Worm (Caenorhabditis elegans) whole organism, L2 larva: ENCODE data around the gene sos-1.

Experiments used
- F13H6.1 ChIP-seq: sonication (generic microtip); optimal IDR thresholded peaks from 2 replicates; lab custom pipeline; 2016; ENCODE audit warnings: missing genetic modification characterization, missing compliant biosample characterization
- ZK546.5 ChIP-seq: sonication (generic microtip); optimal IDR thresholded peaks from 2 replicates; lab custom pipeline; 2017; ENCODE audit warnings: missing biosample characterization, missing genetic modification characterization
- elt-1 ChIP-seq: fragments of 150-350 bp; optimal IDR thresholded peaks from 2 replicates; lab custom pipeline; 2014; ENCODE audit warnings: missing biosample characterization, missing genetic modification characterization
- elt-3 ChIP-seq: sonication (generic microtip); optimal IDR thresholded peaks from 2 replicates; lab custom pipeline; 2017; ENCODE audit warnings: missing biosample characterization, missing genetic modification characterization
- lin-11 ChIP-seq: fragments of 150-350 bp; sonication (generic microtip); optimal IDR thresholded peaks from 2 replicates; lab custom pipeline; 2014; ENCODE audit warnings: missing biosample characterization, missing genetic modification characterization, inconsistent platforms, mixed read lengths
- lin-13 ChIP-seq: fragments of 150-350 bp; optimal IDR thresholded peaks from 2 replicates; lab custom pipeline; 2014; ENCODE audit warnings: missing biosample characterization, missing genetic modification reagents, missing genetic modification characterization
- lin-39 ChIP-seq: fragments of 150-350 bp; optimal IDR thresholded peaks from 2 replicates; lab custom pipeline; 2014; ENCODE audit warnings: missing biosample characterization, missing genetic modification reagents, missing genetic modification characterization
- lsy-2 ChIP-seq, 2 experiments: fragments of 150-350 bp in 1 of 2; sonication (generic microtip) in 1 of 2; optimal IDR thresholded peaks; 2 replicates each; lab custom pipeline; 2014 to 2017; ENCODE audit warnings: missing biosample characterization in 2 of 2, missing genetic modification characterization in 2 of 2
- mdl-1 ChIP-seq, 2 experiments: fragments of 150-350 bp in 1 of 2; sonication (generic microtip) in 1 of 2; optimal IDR thresholded peaks; 2 replicates each; lab custom pipeline; 2017; ENCODE audit warnings: missing biosample characterization in 2 of 2, missing genetic modification characterization in 2 of 2
- nhr-12 ChIP-seq: fragments of 150-350 bp; optimal IDR thresholded peaks from 2 replicates; lab custom pipeline; 2014; ENCODE audit warnings: missing biosample characterization, missing genetic modification characterization
- nhr-25 ChIP-seq: fragments of 150-350 bp; sonication (generic microtip); optimal IDR thresholded peaks from 3 replicates; lab custom pipeline; 2014; ENCODE audit warnings: missing biosample characterization, missing genetic modification characterization
- snpc-4 ChIP-seq: fragments of 150-350 bp; optimal IDR thresholded peaks from 2 replicates; lab custom pipeline; 2014; ENCODE audit warnings: missing biosample characterization, missing genetic modification characterization
- unc-39 ChIP-seq: fragments of 150-350 bp; optimal IDR thresholded peaks from 2 replicates; lab custom pipeline; 2014; ENCODE audit warnings: missing biosample characterization, missing genetic modification characterization
- unc-62 ChIP-seq: fragments of 150-350 bp; optimal IDR thresholded peaks from 2 replicates; lab custom pipeline; 2014; ENCODE audit warnings: missing biosample characterization, missing genetic modification reagents, missing genetic modification characterization

DNA sequence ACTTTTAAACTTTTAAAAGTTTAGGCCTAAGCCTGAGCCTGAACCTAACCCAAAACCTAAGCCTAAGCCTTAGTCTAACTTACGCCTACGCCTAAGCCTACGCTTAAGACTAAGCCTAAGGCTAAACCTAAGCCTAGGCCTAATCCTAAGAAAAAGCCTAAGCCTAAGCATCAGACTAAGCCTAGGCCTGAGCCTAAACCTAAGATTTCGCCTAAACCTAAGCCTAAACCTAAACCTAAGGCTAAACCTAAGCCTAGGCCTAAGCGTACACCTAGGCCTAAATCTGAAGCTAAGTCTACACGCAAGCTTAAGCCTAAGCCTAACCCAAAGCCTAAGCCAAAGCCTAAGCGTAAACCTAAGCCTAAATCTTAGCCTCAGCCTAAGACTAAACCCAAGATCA is 38.7 kb downstream of the sos-1 start:
- TF ChIP-seq elt-1 (tag; lab: Kevin White, UChicago), result no peak
- TF ChIP-seq lsy-2 (tag; optimal IDR thresholded peaks at IDR 0.05; lab: Kevin White, UChicago), result no peak
- TF ChIP-seq F13H6.1 (tag; lab: Kevin White, UChicago), result no peak
- TF ChIP-seq snpc-4 (tag; lab: Kevin White, UChicago), result no peak
- no peak for TF ChIP-seq lin-11 (tag; lab: Kevin White, UChicago)
- no peak for TF ChIP-seq nhr-25 (tag; lab: Kevin White, UChicago)
- no peak for TF ChIP-seq ZK546.5 (tag; lab: Kevin White, UChicago)
- TF ChIP-seq lin-39 (tag; lab: Kevin White, UChicago), result no peak
- no peak for TF ChIP-seq unc-62 (GFP tag; lab: Kevin White, UChicago)
- TF ChIP-seq unc-39 (tag; lab: Kevin White, UChicago), result no peak
- TF ChIP-seq mdl-1 (tag; optimal IDR thresholded peaks at IDR 0.05; lab: Kevin White, UChicago), result no peak
- no peak for TF ChIP-seq elt-3 (tag; lab: Kevin White, UChicago)
- no peak for TF ChIP-seq lin-13 (GFP tag; lab: Kevin White, UChicago)
- no peak for TF ChIP-seq nhr-12 (tag; lab: Kevin White, UChicago)
